Worm (Caenorhabditis elegans): ENCODE measurements around the gene Y82E9BR.14.

DNA sequence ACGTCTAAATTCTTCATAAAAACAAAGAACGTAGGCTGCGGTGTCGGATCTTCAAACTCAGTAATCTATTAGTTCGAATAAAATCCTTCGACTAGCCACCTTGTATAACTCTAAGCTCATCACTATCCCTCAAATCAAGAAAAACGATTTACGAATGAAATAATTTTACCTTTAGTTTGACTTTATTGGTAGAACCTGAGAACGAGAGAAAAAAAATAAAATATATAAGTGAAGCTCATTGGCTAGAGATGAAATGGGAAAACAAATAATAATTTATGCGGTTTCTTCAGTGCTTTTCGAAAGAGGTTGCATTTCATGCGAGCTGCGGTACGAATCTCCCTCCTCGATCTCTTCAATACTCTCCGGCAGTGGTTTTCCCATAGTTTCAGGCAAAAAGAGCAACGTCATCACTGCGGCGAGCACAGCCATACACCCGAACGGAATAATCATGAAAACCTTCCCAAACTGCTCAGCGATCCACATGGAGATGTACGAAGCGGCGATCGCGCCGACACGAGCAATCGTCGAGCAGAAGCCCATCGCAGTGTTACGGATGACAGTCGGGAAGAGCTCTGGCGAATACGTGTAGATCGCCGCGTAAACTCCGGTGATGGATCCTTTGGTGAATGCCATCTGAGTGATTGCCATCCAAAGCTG is 5.9 kb upstream of the Y82E9BR.14 start:
- no peak for TF ChIP-seq dao-5 (tag; optimal IDR thresholded peaks at IDR 0.05)
- TF ChIP-seq him-1 (tag; optimal IDR thresholded peaks at IDR 0.05): no peak

Data from whole organism, L4/young adult.